Worm (Caenorhabditis elegans): ENCODE results near the gene zip-10.

DNA sequence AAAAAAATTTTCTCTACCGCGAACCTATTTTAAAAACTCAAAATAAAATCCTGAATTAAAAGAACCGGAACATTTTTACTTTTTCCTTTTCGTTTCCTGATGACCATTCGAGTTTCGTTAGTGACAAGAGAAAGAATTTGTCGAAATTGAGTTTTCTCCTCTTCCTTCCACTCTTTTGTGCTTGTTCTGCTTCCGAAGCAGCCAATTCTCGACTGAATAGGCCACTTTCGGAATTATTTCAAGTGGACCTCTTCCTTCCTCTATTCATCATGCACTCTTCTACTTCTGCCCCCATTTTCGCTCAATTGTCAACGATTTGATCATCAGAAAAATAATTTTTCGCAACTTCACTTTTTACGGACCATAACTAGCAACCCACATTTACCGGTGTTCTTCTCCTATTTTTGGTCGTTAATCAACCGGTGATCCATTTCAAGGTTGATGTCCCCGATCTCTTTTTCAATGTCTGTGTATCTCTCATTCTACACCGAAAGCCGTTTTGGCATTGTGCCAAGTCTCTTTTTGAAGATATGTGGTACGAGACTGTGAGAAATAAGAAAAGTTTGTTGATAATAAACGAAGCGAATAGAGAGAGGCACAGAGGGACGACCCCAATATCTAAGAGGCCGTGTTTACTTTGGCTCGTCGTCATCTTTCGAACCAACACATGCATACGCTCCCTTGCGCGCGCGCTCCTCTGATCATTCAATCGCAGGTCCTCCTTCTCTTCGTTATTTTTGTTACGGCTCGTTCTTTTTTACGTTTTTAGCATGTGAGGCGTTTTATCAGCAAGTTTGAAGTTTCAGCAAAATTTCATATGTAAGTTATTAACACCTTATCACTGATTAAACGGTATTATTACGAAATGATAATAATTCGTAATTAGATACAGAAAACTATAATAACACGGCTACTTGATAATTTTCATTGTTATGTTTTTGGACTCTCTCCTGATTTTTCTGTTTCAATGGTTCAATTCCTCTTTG, 24.3 kb upstream of the zip-10 start:
- TF ChIP-seq unc-62 (GFP tag; optimal IDR thresholded peaks at IDR 0.05): no peak
- no peak for TF ChIP-seq egl-5 (tag; optimal IDR thresholded peaks at IDR 0.05)
- TF ChIP-seq ama-1 (optimal IDR thresholded peaks at IDR 0.05): no peak
- TF ChIP-seq ceh-82 (tag; optimal IDR thresholded peaks at IDR 0.05): no peak
- no peak for TF ChIP-seq nhr-12 (tag; optimal IDR thresholded peaks at IDR 0.05)
- no peak for TF ChIP-seq ceh-16 (tag; optimal IDR thresholded peaks at IDR 0.05)
- TF ChIP-seq nfya-1 (tag; optimal IDR thresholded peaks at IDR 0.05; ENCODE audit: insufficient read depth): no peak
- TF ChIP-seq nhr-76 (tag; optimal IDR thresholded peaks at IDR 0.05): no peak
- no peak for TF ChIP-seq elt-1 (tag; optimal IDR thresholded peaks at IDR 0.05)
- no peak for TF ChIP-seq elt-3 (tag; optimal IDR thresholded peaks at IDR 0.05)
- TF ChIP-seq fos-1 (tag; optimal IDR thresholded peaks at IDR 0.05): no peak
